Worm (Caenorhabditis elegans) whole organism, L2 larva: ENCODE data around the gene ins-10.

Source experiments
- R02D3.7 ChIP-seq: fragments of 150-350 bp; optimal IDR thresholded peaks from 2 replicates; lab custom pipeline; 2014; ENCODE audit warnings: missing biosample characterization, missing genetic modification characterization
- egl-27 ChIP-seq: sonication (generic microtip); optimal IDR thresholded peaks from 3 replicates; lab custom pipeline; 2017; ENCODE audit warnings: missing biosample characterization, missing genetic modification reagents, missing genetic modification characterization
- elt-1 ChIP-seq: fragments of 150-350 bp; optimal IDR thresholded peaks from 2 replicates; lab custom pipeline; 2014; ENCODE audit warnings: missing biosample characterization, missing genetic modification characterization
- nhr-11 ChIP-seq: fragments of 150-350 bp; optimal IDR thresholded peaks from 2 replicates; lab custom pipeline; 2014; ENCODE audit warnings: missing biosample characterization, missing genetic modification characterization
- unc-55 ChIP-seq: fragments of 150-350 bp; sonication (generic microtip); optimal IDR thresholded peaks from 3 replicates; lab custom pipeline; 2014; ENCODE audit warnings: missing biosample characterization, missing genetic modification reagents, missing genetic modification characterization

- TF ChIP-seq nhr-11 (tag; lab: Kevin White, UChicago) (no peak), R02D3.7 (tag; lab: Kevin White, UChicago) (no peak), unc-55 (no peak), elt-1 (tag; lab: Kevin White, UChicago) (no peak), egl-27 (tag; lab: Kevin White, UChicago) (no peak)
Measured at ce11 chrV:14011427-14011826, 22.3 kb upstream of the ins-10 start.
